Worm (Caenorhabditis elegans): Measurements from ENCODE around the gene nhr-152.
A peak's percentile ranks its signal among the peaks of the same experiment; 100 is the strongest.

The nhr-152 gene

DNA sequence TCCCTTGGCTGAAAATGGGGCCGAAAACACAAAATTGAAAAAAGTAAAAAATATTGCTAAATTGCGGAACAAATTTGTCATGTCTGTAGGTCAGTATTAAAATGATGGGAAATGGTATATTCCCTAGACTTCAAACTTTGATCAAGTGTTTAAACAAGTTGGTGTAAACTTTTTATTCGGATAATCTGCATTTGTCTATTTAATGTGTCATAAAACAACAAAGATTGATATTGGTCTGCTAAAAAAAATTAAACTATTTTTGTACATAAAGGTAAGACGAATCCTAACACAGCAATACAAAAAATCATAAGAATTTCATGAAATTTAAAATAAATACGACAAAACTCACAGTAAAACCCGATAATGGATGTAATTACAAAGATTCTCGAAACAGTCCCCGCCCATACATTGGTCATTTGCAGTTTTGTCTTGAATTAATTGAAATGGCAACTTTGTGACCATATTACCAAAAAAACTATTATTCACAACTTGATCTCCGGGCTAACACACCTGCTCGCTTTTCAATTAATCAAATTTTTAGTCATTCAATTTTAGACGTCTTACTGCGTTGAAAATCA, 37.9 kb downstream of the nhr-152 start, which contains the start of the genes ZK105.6 and ZK105.8:
Gene ZK105.6, minus strand, starts transcription at position 101 of the 578 bp plus-strand sequence.
Gene ZK105.8, plus strand, starts transcription at position 528 of the 578 bp plus-strand sequence.
- TF ChIP-seq ref-1 (GFP tag; conservative IDR thresholded peaks at IDR 0.05) (no peak), tab-1 (GFP tag; IDR thresholded peaks at IDR 0.05) (no peak), cog-1 (tag; optimal IDR thresholded peaks at IDR 0.05) (no peak), med-1 (GFP tag; optimal IDR thresholded peaks at IDR 0.05; ENCODE audit: insufficient read depth) (no peak), ztf-29 (GFP tag; IDR thresholded peaks at IDR 0.05) (no peak), T22C8.4 (GFP tag; IDR thresholded peaks at IDR 0.05) (no peak), ztf-23 (GFP tag; IDR thresholded peaks at IDR 0.05) (no peak), flt-1 (GFP tag; IDR thresholded peaks at IDR 0.05) (no peak), klf-2 (GFP tag; conservative IDR thresholded peaks at IDR 0.05) (no peak)

ce11 chrV:7726202-7726601, 40.1 kb downstream of the nhr-152 start:
- TF ChIP-seq cog-1 (tag; optimal IDR thresholded peaks at IDR 0.05) (no peak), ref-1 (GFP tag; conservative IDR thresholded peaks at IDR 0.05) (no peak), med-1 (GFP tag; optimal IDR thresholded peaks at IDR 0.05; ENCODE audit: insufficient read depth) (no peak), flt-1 (GFP tag; IDR thresholded peaks at IDR 0.05) (no peak), tab-1 (GFP tag; IDR thresholded peaks at IDR 0.05) (no peak)

- TF ChIP-seq ref-1 (GFP tag; conservative IDR thresholded peaks at IDR 0.05) = no peak
- TF ChIP-seq T22C8.4 (GFP tag; IDR thresholded peaks at IDR 0.05) = no peak
- TF ChIP-seq ztf-23 (GFP tag; IDR thresholded peaks at IDR 0.05) = no peak
- no peak for TF ChIP-seq cog-1 (tag; optimal IDR thresholded peaks at IDR 0.05)
- TF ChIP-seq ztf-29 (GFP tag; IDR thresholded peaks at IDR 0.05) = no peak
- TF ChIP-seq klf-2 (GFP tag; conservative IDR thresholded peaks at IDR 0.05) = no peak
- TF ChIP-seq med-1 (GFP tag; optimal IDR thresholded peaks at IDR 0.05; ENCODE audit: insufficient read depth) = no peak
- no peak for TF ChIP-seq flt-1 (GFP tag; IDR thresholded peaks at IDR 0.05)
- no peak for TF ChIP-seq tab-1 (GFP tag; IDR thresholded peaks at IDR 0.05)
Measured at ce11 chrV:7726927-7727326, 40.8 kb downstream of the nhr-152 start.

ce11 chrV:7728003-7728678, 42.0 kb downstream of the nhr-152 start:
- TF ChIP-seq med-1 (GFP tag; optimal IDR thresholded peaks at IDR 0.05; ENCODE audit: insufficient read depth) = no peak
- TF ChIP-seq cog-1 (tag; optimal IDR thresholded peaks at IDR 0.05) = peak; percentile 48
- TF ChIP-seq ref-1 (GFP tag; conservative IDR thresholded peaks at IDR 0.05) = no peak
- TF ChIP-seq ztf-23 (GFP tag; IDR thresholded peaks at IDR 0.05) = no peak
- no peak; the same call in 1 of the 2 replicates for TF ChIP-seq T22C8.4 (GFP tag; IDR thresholded peaks at IDR 0.05)
- TF ChIP-seq ztf-29 (GFP tag; IDR thresholded peaks at IDR 0.05) = no peak
- 0 out of 2 replicates have a peak, but pooled peaks have one; percentile 36 for TF ChIP-seq klf-2 (GFP tag; conservative IDR thresholded peaks at IDR 0.05)
- TF ChIP-seq flt-1 (GFP tag; IDR thresholded peaks at IDR 0.05) = 0 out of 2 replicates have a peak, but pooled peaks have one; percentile 41
- no peak for TF ChIP-seq tab-1 (GFP tag; IDR thresholded peaks at IDR 0.05)

DNA sequence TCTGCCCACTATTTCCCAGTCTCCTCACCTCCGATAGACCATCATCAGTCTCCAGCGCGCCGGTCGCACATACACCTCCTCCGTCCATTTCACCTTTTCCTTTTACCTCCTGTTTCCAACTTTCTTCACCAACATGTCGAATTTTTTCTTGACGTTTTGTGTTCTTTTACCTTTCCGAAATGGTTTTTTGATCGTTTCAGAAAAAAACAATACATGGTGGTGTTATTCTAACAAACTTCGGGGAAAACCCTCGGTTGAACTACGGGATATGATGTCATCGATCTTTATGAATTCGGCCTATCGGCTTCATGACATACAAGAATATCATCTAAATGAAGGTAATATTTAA, 42.5 kb downstream of the nhr-152 start, which contains the start of gene Y97E10C.1:
Gene Y97E10C.1, plus strand, starts transcription at position 201 of the 349 bp plus-strand sequence.
- TF ChIP-seq flt-1 (GFP tag; IDR thresholded peaks at IDR 0.05) = no peak
- TF ChIP-seq med-1 (GFP tag; optimal IDR thresholded peaks at IDR 0.05; ENCODE audit: insufficient read depth) = no peak
- TF ChIP-seq tab-1 (GFP tag; IDR thresholded peaks at IDR 0.05) = no peak
- no peak for TF ChIP-seq cog-1 (tag; optimal IDR thresholded peaks at IDR 0.05)
- no peak for TF ChIP-seq ref-1 (GFP tag; conservative IDR thresholded peaks at IDR 0.05)
- no peak for TF ChIP-seq klf-2 (GFP tag; conservative IDR thresholded peaks at IDR 0.05)
- TF ChIP-seq T22C8.4 (GFP tag; IDR thresholded peaks at IDR 0.05) = no peak
- TF ChIP-seq ztf-29 (GFP tag; IDR thresholded peaks at IDR 0.05) = no peak
- TF ChIP-seq ztf-23 (GFP tag; IDR thresholded peaks at IDR 0.05) = no peak

ce11 chrV:7730488-7730887, 44.3 kb downstream of the nhr-152 start:
- TF ChIP-seq T22C8.4 (GFP tag; IDR thresholded peaks at IDR 0.05) (no peak), med-1 (GFP tag; optimal IDR thresholded peaks at IDR 0.05; ENCODE audit: insufficient read depth) (no peak), flt-1 (GFP tag; IDR thresholded peaks at IDR 0.05) (peak; percentile 77; the same call in 1 of the 2 replicates), ztf-29 (GFP tag; IDR thresholded peaks at IDR 0.05) (no peak), klf-2 (GFP tag; conservative IDR thresholded peaks at IDR 0.05) (0 out of 2 replicates have a peak, but pooled peaks have one; percentile 36), ztf-23 (GFP tag; IDR thresholded peaks at IDR 0.05) (no peak), tab-1 (GFP tag; IDR thresholded peaks at IDR 0.05) (no peak)

DNA sequence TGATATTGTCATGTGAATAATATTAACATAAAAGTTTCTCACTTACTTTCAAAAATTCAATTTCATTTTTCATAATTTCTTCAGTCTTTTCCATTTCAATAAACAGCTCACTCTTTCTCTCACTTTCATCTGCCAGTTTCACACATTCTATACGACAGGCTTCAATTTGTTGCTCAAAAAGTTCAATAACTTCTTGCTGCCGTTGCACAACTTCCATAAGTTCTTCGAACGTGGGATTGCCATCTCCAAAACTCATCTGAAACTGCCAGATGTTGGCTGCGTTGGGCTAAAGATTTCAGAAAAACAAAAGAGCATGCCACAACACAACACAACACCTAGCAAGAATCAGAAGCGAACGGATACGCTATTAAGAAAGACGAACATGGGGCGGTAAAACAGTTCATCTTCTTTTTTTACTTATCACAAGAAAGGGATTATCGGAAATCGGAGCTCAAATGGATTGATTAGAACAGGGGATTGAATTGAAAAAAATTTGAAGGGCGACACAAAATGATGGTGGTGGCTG, 47.2 kb downstream of the nhr-152 start:
- TF ChIP-seq ztf-29 (GFP tag; IDR thresholded peaks at IDR 0.05) (no peak), cog-1 (tag; optimal IDR thresholded peaks at IDR 0.05) (no peak), klf-2 (GFP tag; conservative IDR thresholded peaks at IDR 0.05) (no peak), flt-1 (GFP tag; IDR thresholded peaks at IDR 0.05) (no peak), tab-1 (GFP tag; IDR thresholded peaks at IDR 0.05) (no peak), T22C8.4 (GFP tag; IDR thresholded peaks at IDR 0.05) (no peak), ztf-23 (GFP tag; IDR thresholded peaks at IDR 0.05) (no peak), med-1 (GFP tag; optimal IDR thresholded peaks at IDR 0.05; ENCODE audit: insufficient read depth) (no peak), ref-1 (GFP tag; conservative IDR thresholded peaks at IDR 0.05) (no peak)

DNA sequence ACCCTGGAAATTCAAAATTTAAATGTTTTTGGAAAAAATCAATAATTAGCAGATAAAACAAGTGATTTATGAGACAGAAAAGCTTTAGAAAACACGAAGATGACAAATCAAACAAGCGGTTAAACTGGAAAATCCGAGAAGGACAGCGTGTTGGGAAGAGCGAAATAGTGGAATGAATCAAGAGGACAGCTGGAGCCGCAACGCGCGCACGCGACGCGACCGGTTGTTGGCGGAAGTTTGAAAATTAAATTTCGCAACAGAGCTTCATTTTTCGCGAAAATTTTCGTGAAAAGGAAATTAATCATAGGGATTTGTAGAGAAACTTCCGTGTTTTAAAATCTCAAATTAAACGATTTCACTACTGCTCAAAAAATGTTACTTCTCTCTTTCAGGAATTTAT, 48.8 kb downstream of the nhr-152 start, which contains the start of gene clic-1:
Gene clic-1, minus strand, starts transcription at position 3 of the 400 bp plus-strand sequence.
- TF ChIP-seq cog-1 (tag; optimal IDR thresholded peaks at IDR 0.05) (peak; percentile 42), T22C8.4 (GFP tag; IDR thresholded peaks at IDR 0.05) (no peak), ztf-23 (GFP tag; IDR thresholded peaks at IDR 0.05) (peak; percentile 62), flt-1 (GFP tag; IDR thresholded peaks at IDR 0.05) (peak; percentile 41; the same call in 1 of the 2 replicates)

DNA sequence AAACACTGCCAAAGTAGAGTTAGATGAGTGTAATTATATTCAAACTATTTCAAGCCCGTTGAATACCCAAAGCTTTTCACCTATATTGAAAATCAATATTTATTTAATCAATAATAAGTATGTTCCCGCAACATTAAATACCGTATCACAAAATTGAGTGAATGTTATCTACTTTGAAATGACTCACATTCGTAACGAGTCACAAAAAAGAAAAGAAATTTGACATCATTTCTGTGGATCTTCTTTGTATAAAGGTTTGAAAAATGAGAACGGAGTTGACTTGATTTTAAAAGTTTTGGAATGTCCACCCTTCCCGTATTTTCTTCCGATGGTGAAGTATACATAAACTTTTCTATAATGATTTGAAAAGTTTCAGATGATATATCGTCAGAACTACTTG, 49.2 kb downstream of the nhr-152 start, which contains the start of gene srr-10:
Gene srr-10, plus strand, starts transcription at position 301 of the 400 bp plus-strand sequence.
- no peak for TF ChIP-seq ztf-23 (GFP tag; IDR thresholded peaks at IDR 0.05)
- TF ChIP-seq ztf-29 (GFP tag; IDR thresholded peaks at IDR 0.05) = no peak
- no peak for TF ChIP-seq tab-1 (GFP tag; IDR thresholded peaks at IDR 0.05)
- no peak for TF ChIP-seq med-1 (GFP tag; optimal IDR thresholded peaks at IDR 0.05; ENCODE audit: insufficient read depth)
- TF ChIP-seq ref-1 (GFP tag; conservative IDR thresholded peaks at IDR 0.05) = no peak
- TF ChIP-seq T22C8.4 (GFP tag; IDR thresholded peaks at IDR 0.05) = no peak
- no peak for TF ChIP-seq klf-2 (GFP tag; conservative IDR thresholded peaks at IDR 0.05)

Measured in whole organism, midembryonic.